Fruit fly (Drosophila melanogaster) whole organism, embryonic: ENCODE measurements around the gene CG7766.

Experiments
- BtbVII ChIP-seq: fragments of 200-800 bp; sonication (Bioruptor generic); optimal IDR thresholded peaks from 3 replicates; lab custom pipeline; 2017; ENCODE audit warnings: missing biosample characterization, mild to moderate bottlenecking, missing genetic modification characterization
- CG1024 ChIP-seq: fragments of 200-800 bp; sonication (Bioruptor generic); IDR thresholded peaks from 2 replicates; pipeline ENCODE4 v1.3.6; 2022; ENCODE audit warnings: missing biosample characterization, missing genetic modification characterization
- CG10979 ChIP-seq: fragments of 200-800 bp; sonication (Bioruptor generic); optimal IDR thresholded peaks from 2 replicates; lab custom pipeline; 2018; ENCODE audit warnings: missing biosample characterization, mild to moderate bottlenecking, missing genetic modification characterization, moderate library complexity
- CG12219 ChIP-seq: fragments of 200-800 bp; sonication (Bioruptor generic); optimal IDR thresholded peaks from 3 replicates; lab custom pipeline; 2018; ENCODE audit warnings: missing biosample characterization, mild to moderate bottlenecking, missing genetic modification characterization
- CG12391 ChIP-seq: fragments of 200-800 bp; sonication (Bioruptor generic); optimal IDR thresholded peaks from 3 replicates; lab custom pipeline; 2018; ENCODE audit warnings: missing biosample characterization, mild to moderate bottlenecking, missing genetic modification characterization, moderate library complexity
- CG12769 ChIP-seq: fragments of 200-800 bp; sonication (Bioruptor generic); optimal IDR thresholded peaks from 2 replicates; lab custom pipeline; 2019; ENCODE audit warnings: missing biosample characterization, mild to moderate bottlenecking, missing genetic modification characterization, moderate library complexity
- CG16813 ChIP-seq: fragments of 200-800 bp; sonication (Bioruptor generic); IDR thresholded peaks from 3 replicates; pipeline ENCODE4 v1.3.6; 2022; ENCODE audit warnings: missing biosample characterization, missing genetic modification characterization; ENCODE audit not compliant: partially characterized antibody
- CG17568 ChIP-seq: fragments of 200-800 bp; sonication (Bioruptor generic); optimal IDR thresholded peaks from 2 replicates; lab custom pipeline; 2018; ENCODE audit warnings: missing biosample characterization, mild to moderate bottlenecking, missing genetic modification characterization, moderate library complexity
- CG30403 ChIP-seq: fragments of 200-800 bp; sonication (Bioruptor generic); optimal IDR thresholded peaks from 3 replicates; lab custom pipeline; 2016; ENCODE audit warnings: missing biosample characterization, missing genetic modification characterization
- CG32767 ChIP-seq: fragments of 200-800 bp; sonication (Bioruptor generic); IDR thresholded peaks from 2 replicates; pipeline ENCODE4 v1.3.6; 2022; ENCODE audit warnings: missing biosample characterization, missing genetic modification characterization
- CG6689 ChIP-seq: fragments of 200-800 bp; sonication (Bioruptor generic); IDR thresholded peaks from 2 replicates; pipeline ENCODE4 v1.3.6; 2022; ENCODE audit warnings: missing biosample characterization, missing genetic modification characterization
- CG8089 ChIP-seq: fragments of 200-800 bp; sonication (Bioruptor generic); optimal IDR thresholded peaks from 3 replicates; lab custom pipeline; 2016; ENCODE audit warnings: missing biosample characterization, missing genetic modification characterization
- CG8281 ChIP-seq: fragments of 200-800 bp; sonication (Bioruptor generic); optimal IDR thresholded peaks from 2 replicates; lab custom pipeline; 2018; ENCODE audit warnings: missing biosample characterization, mild to moderate bottlenecking, missing genetic modification characterization, moderate library complexity
- CG8944 ChIP-seq: fragments of 200-800 bp; sonication (Bioruptor generic); optimal IDR thresholded peaks from 3 replicates; lab custom pipeline; 2016; ENCODE audit warnings: missing biosample characterization, missing genetic modification characterization
- CG9727 ChIP-seq: fragments of 200-800 bp; sonication (Bioruptor generic); optimal IDR thresholded peaks from 3 replicates; lab custom pipeline; 2017; ENCODE audit warnings: missing biosample characterization, mild to moderate bottlenecking, missing genetic modification characterization
- CG9817 ChIP-seq: fragments of 200-800 bp; sonication (Bioruptor generic); optimal IDR thresholded peaks from 2 replicates; lab custom pipeline; 2018; ENCODE audit warnings: missing biosample characterization, mild to moderate bottlenecking, missing genetic modification characterization, moderate library complexity
- D19A ChIP-seq: fragments of 200-800 bp; optimal IDR thresholded peaks from 3 replicates; lab custom pipeline; 2019; ENCODE audit warnings: missing biosample characterization, mild to moderate bottlenecking, missing genetic modification characterization, moderate library complexity
- Dip3 ChIP-seq: fragments of 200-800 bp; sonication (Bioruptor generic); optimal IDR thresholded peaks from 3 replicates; lab custom pipeline; 2016; ENCODE audit warnings: missing biosample characterization, missing genetic modification characterization
- Doc2 ChIP-seq: fragments of 200-800 bp; sonication (Bioruptor generic); IDR thresholded peaks from 2 replicates; pipeline ENCODE4 v1.3.6; 2022; ENCODE audit warnings: missing biosample characterization, missing genetic modification characterization
- H2.0 ChIP-seq: fragments of 200-800 bp; sonication (Bioruptor generic); IDR thresholded peaks from 2 replicates; pipeline ENCODE4 v1.3.6; 2022; ENCODE audit warnings: missing biosample characterization, missing genetic modification characterization
- HHEX ChIP-seq: fragments of 200-800 bp; sonication (Bioruptor generic); optimal IDR thresholded peaks from 3 replicates; lab custom pipeline; 2017; ENCODE audit warnings: missing biosample characterization, mild to moderate bottlenecking, missing genetic modification characterization, missing genetic modification reagents
- HLH3B ChIP-seq: fragments of 200-800 bp; sonication (Bioruptor generic); IDR thresholded peaks from 2 replicates; pipeline ENCODE4 v1.3.6; 2022; ENCODE audit warnings: missing biosample characterization, missing genetic modification characterization
- HLH4C ChIP-seq: fragments of 200-800 bp; sonication (Bioruptor generic); IDR thresholded peaks from 3 replicates; pipeline ENCODE4 v1.3.6; 2022; ENCODE audit warnings: missing biosample characterization, missing genetic modification characterization; ENCODE audit not compliant: partially characterized antibody
- HmgD ChIP-seq: fragments of 200-800 bp; sonication (Bioruptor generic); optimal IDR thresholded peaks from 3 replicates; lab custom pipeline; 2016; ENCODE audit warnings: missing biosample characterization, missing genetic modification characterization
- MTF-1 ChIP-seq: fragments of 200-800 bp; sonication (Bioruptor generic); optimal IDR thresholded peaks from 2 replicates; lab custom pipeline; 2018; ENCODE audit warnings: missing biosample characterization, mild to moderate bottlenecking, missing genetic modification characterization, borderline replicate concordance
- NFAT ChIP-seq: fragments of 200-800 bp; sonication (Bioruptor generic); IDR thresholded peaks from 2 replicates; pipeline ENCODE4 v1.3.6; 2022; ENCODE audit warnings: missing biosample characterization, missing genetic modification characterization
- Neu2 ChIP-seq: fragments of 200-800 bp; sonication (Bioruptor generic); optimal IDR thresholded peaks from 3 replicates; lab custom pipeline; 2016; ENCODE audit warnings: missing biosample characterization, missing genetic modification characterization, borderline replicate concordance
- Nf-YB ChIP-seq: fragments of 200-800 bp; sonication (Bioruptor generic); optimal IDR thresholded peaks from 3 replicates; lab custom pipeline; 2019; ENCODE audit warnings: missing biosample characterization, mild to moderate bottlenecking, missing genetic modification characterization, moderate library complexity
- Stat92E ChIP-seq, 3 experiments: fragments of >200 bp in 2 of 3; fragments of 200-800 bp in 1 of 3; sonication (Bioruptor generic) in 1 of 3; optimal IDR thresholded peaks; 2 replicates each; lab custom pipeline; 2017 to 2019; ENCODE audit warnings: missing biosample characterization in 3 of 3, missing genetic modification characterization in 3 of 3, mild to moderate bottlenecking in 1 of 3, moderate library complexity in 1 of 3
- Trl ChIP-seq, 3 experiments: fragments of >200 bp in 2 of 3; fragments of 200-800 bp in 1 of 3; sonication (Bioruptor generic) in 1 of 3; optimal IDR thresholded peaks; 2 replicates in 1 of 3; 3 replicates in 2 of 3; lab custom pipeline; 2016 to 2017; ENCODE audit warnings: missing biosample characterization in 1 of 3, missing genetic modification characterization in 1 of 3
- br ChIP-seq: fragments of >200 bp; optimal IDR thresholded peaks from 2 replicates; lab custom pipeline; 2017
- chif ChIP-seq, 2 experiments: fragments of 200-800 bp; sonication (Bioruptor generic); optimal IDR thresholded peaks; 3 replicates each; lab custom pipeline; 2016; ENCODE audit warnings: missing biosample characterization in 2 of 2, missing genetic modification characterization in 2 of 2
- crol ChIP-seq: fragments of 200-800 bp; sonication (Bioruptor generic); IDR thresholded peaks from 2 replicates; pipeline ENCODE4 v1.3.6; 2022; ENCODE audit warnings: missing biosample characterization, missing genetic modification characterization
- dysf ChIP-seq: fragments of 200-800 bp; sonication (Bioruptor generic); IDR thresholded peaks from 3 replicates; pipeline ENCODE4 v1.3.6; 2022; ENCODE audit warnings: missing biosample characterization, missing genetic modification characterization
- esg ChIP-seq: fragments of 200-800 bp; sonication (Bioruptor generic); conservative IDR thresholded peaks from 2 replicates; pipeline ENCODE4 v1.3.6; 2022; ENCODE audit warnings: missing biosample characterization, missing genetic modification characterization
- eyg ChIP-seq: fragments of 200-800 bp; sonication (Bioruptor generic); optimal IDR thresholded peaks from 3 replicates; lab custom pipeline; 2016; ENCODE audit warnings: missing biosample characterization, missing genetic modification characterization
- gce ChIP-seq: fragments of 200-800 bp; sonication (Bioruptor generic); IDR thresholded peaks from 3 replicates; pipeline ENCODE4 v1.3.6; 2022; ENCODE audit warnings: missing biosample characterization, missing genetic modification characterization
- gcm ChIP-seq: fragments of 200-800 bp; sonication (Bioruptor generic); optimal IDR thresholded peaks from 2 replicates; lab custom pipeline; 2019; ENCODE audit warnings: missing biosample characterization, mild to moderate bottlenecking, missing genetic modification characterization, moderate library complexity
- kah ChIP-seq: fragments of 200-800 bp; sonication (Bioruptor generic); optimal IDR thresholded peaks from 2 replicates; lab custom pipeline; 2018; ENCODE audit warnings: missing biosample characterization, mild to moderate bottlenecking, missing genetic modification characterization
- lilli ChIP-seq: fragments of 200-800 bp; sonication (Bioruptor generic); optimal IDR thresholded peaks from 3 replicates; lab custom pipeline; 2016; ENCODE audit warnings: missing biosample characterization, missing genetic modification characterization
- mirr ChIP-seq: fragments of 200-800 bp; sonication (Bioruptor generic); optimal IDR thresholded peaks from 3 replicates; lab custom pipeline; 2018; ENCODE audit warnings: missing biosample characterization, mild to moderate bottlenecking, missing genetic modification characterization
- pb ChIP-seq: fragments of 200-800 bp; sonication (Bioruptor generic); optimal IDR thresholded peaks from 3 replicates; lab custom pipeline; 2016; ENCODE audit warnings: missing biosample characterization, missing genetic modification characterization
- sc ChIP-seq, 3 experiments: fragments of >200 bp in 2 of 3; fragments of 200-800 bp in 1 of 3; sonication (Bioruptor generic) in 1 of 3; optimal IDR thresholded peaks; 2 replicates in 2 of 3; 3 replicates in 1 of 3; lab custom pipeline; 2017; ENCODE audit warnings: mild to moderate bottlenecking in 1 of 3, missing biosample characterization in 1 of 3, missing genetic modification characterization in 1 of 3, missing genetic modification reagents in 1 of 3
- seq ChIP-seq: fragments of 200-800 bp; sonication (Bioruptor generic); IDR thresholded peaks from 2 replicates; pipeline ENCODE4 v1.3.6; 2022; ENCODE audit warnings: missing biosample characterization, missing genetic modification characterization
- sug ChIP-seq: fragments of 200-800 bp; optimal IDR thresholded peaks from 2 replicates; lab custom pipeline; 2019; ENCODE audit warnings: missing biosample characterization, mild to moderate bottlenecking, missing genetic modification characterization, moderate library complexity
- tll ChIP-seq, 2 experiments: fragments of 200-800 bp in 1 of 2; fragments of >200 bp in 1 of 2; sonication (Bioruptor generic) in 1 of 2; optimal IDR thresholded peaks; 2 replicates each; lab custom pipeline; 2017 to 2019; ENCODE audit warnings: missing biosample characterization in 2 of 2, missing genetic modification characterization in 2 of 2, mild to moderate bottlenecking in 1 of 2, moderate library complexity in 1 of 2
- trh ChIP-seq: fragments of 200-800 bp; sonication (Bioruptor generic); optimal IDR thresholded peaks from 2 replicates; lab custom pipeline; 2016; ENCODE audit warnings: missing biosample characterization, missing genetic modification characterization
- wdn ChIP-seq: fragments of 200-800 bp; sonication (Bioruptor generic); IDR thresholded peaks from 2 replicates; pipeline ENCODE4 v1.3.6; 2022; ENCODE audit warnings: missing biosample characterization, missing genetic modification characterization

Gene CG7766

dm6 chrX:9136776-9137550, 33.4 kb upstream of the CG7766 start (continued):
- TF ChIP-seq CG32767 (0 out of 2 replicates have a peak, but pooled peaks have one; percentile 36), MTF-1 (no peak), CG8089 (GFP tag; lab: Kevin White, UChicago) (peak; percentile 2), CG8281 (tag; lab: Kevin White, UChicago) (peak; percentile 25), lilli (peak; percentile 34), kah (peak; percentile 7), pb (no peak), Trl (optimal IDR thresholded peaks at IDR 0.05; lab: Kevin White, UChicago) (no peak), Trl (GFP tag; optimal IDR thresholded peaks at IDR 0.05; lab: Kevin White, UChicago) (peak; percentile 34), trh (GFP tag; lab: Kevin White, UChicago) (no peak), CG9727 (GFP tag; lab: Kevin White, UChicago) (peak; percentile 22), D19A (peak; percentile 37), Stat92E (GFP tag; optimal IDR thresholded peaks at IDR 0.05; lab: Kevin White, UChicago) (no peak), CG12391 (peak; percentile 56), CG16813 (GFP tag; lab: Robert Waterston, UW) (no peak), Nf-YB (GFP tag; lab: Kevin White, UChicago) (peak; percentile 16), dysf (peak; percentile 71), HLH3B (GFP tag; lab: Robert Waterston, UW) (0 out of 2 replicates have a peak, but pooled peaks have one; percentile 31), CG12219 (GFP tag; lab: Kevin White, UChicago) (peak; percentile 18), Dip3 (GFP tag; lab: Kevin White, UChicago) (no peak), BtbVII (no peak), Neu2 (GFP tag; lab: Kevin White, UChicago) (no peak), crol (peak; percentile 53), CG1024 (GFP tag; lab: Robert Waterston, UW) (no peak), sc (optimal IDR thresholded peaks at IDR 0.05; lab: Kevin White, UChicago) (no peak), sc (GFP tag; optimal IDR thresholded peaks at IDR 0.05; lab: Kevin White, UChicago) (peak; percentile 27), esg (GFP tag; lab: Robert Waterston, UW) (peak; percentile 44; the same call in 1 of the 2 replicates), tll (GFP tag; optimal IDR thresholded peaks at IDR 0.05; lab: Kevin White, UChicago) (no peak), CG30403 (GFP tag; lab: Kevin White, UChicago) (peak; percentile 49), HmgD (no peak), CG10979 (peak; percentile 58), CG9817 (tag; lab: Kevin White, UChicago) (peak; percentile 14), HHEX (GFP tag; lab: Kevin White, UChicago) (peak; percentile 34), chif (GFP tag; optimal IDR thresholded peaks at IDR 0.05; lab: Kevin White, UChicago) (peak; percentile 42 to 58), gcm (GFP tag; lab: Kevin White, UChicago) (peak; percentile 38), wdn (GFP tag; lab: Robert Waterston, UW) (no peak), CG12769 (tag; lab: Kevin White, UChicago) (peak; percentile 37), mirr (GFP tag; lab: Kevin White, UChicago) (no peak), CG17568 (no peak), sug (tag; lab: Kevin White, UChicago) (no peak), CG8944 (GFP tag; lab: Kevin White, UChicago) (peak; percentile 2), CG6689 (GFP tag; lab: Robert Waterston, UW) (peak; percentile 35; the same call in 1 of the 2 replicates), seq (GFP tag; lab: Robert Waterston, UW) (no peak), H2.0 (GFP tag; lab: Robert Waterston, UW) (peak; percentile 30), eyg (GFP tag; lab: Kevin White, UChicago) (peak; percentile 16), Doc2 (GFP tag; lab: Robert Waterston, UW) (no peak), NFAT (GFP tag; lab: Robert Waterston, UW) (no peak), HLH4C (GFP tag; lab: Robert Waterston, UW) (no peak), br (lab: Kevin White, UChicago) (no peak), gce (GFP tag; lab: Robert Waterston, UW) (0 out of 3 replicates have a peak, but pooled peaks have one; percentile 31)
